Fruit fly (Drosophila melanogaster): ENCODE data around the gene kl-3.
"Not testable (repeated sequence)": the region's sequence is repeated elsewhere in the genome, so short reads cannot be mapped to it uniquely, and the experiment has no call there.

The kl-3 gene

DNA sequence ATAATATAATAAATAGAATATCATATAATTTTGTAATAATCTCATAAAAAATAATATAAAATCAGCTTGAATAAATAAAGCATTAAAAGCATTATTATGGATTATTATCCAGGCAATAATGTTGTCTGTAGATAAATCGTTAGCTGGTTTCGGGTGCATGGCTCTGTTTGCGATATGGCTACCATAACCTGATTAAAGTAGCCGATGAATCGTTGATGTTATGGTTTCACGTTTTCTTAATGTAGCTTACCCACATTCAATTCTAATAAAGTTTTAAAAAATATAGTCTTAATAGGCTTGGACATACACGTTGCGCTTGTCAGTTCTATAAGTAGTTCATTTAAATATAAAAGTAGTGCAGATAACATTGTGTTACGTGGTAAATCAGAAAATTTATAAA lies at the start of gene kl-3:
Gene kl-3 (plus strand): TSS at position 301 of the 400 bp plus-strand sequence.
- not testable (repeated sequence) for TF ChIP-seq usp (GFP tag; optimal IDR thresholded peaks at IDR 0.05); Dll (optimal IDR thresholded peaks at IDR 0.05); pan (optimal IDR thresholded peaks at IDR 0.05)

DNA sequence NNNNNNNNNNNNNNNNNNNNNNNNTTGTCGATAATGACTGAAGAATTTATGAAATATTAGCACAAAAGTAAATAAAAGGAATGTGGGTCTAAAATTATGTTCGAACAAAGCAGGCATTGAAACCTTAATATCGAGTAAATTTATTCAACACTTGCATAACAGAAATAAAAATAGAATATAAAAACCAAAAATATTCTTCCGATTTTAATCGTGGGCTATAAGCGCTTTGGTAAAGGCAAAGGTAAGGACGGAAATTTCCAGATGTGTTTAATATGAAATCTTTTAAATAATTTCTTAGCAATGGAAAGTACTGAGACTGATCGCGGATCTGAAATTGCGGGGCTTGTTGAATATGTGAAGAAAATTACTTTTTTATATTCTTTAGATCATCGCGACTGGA lies 236.6 kb downstream of the kl-3 start, which contains the start of gene kl-2:
Gene kl-2 (plus strand): TSS at position 301 of the 400 bp plus-strand sequence.
- no peak for TF ChIP-seq EcR (GFP tag; optimal IDR thresholded peaks at IDR 0.05)
- TF ChIP-seq psq (optimal IDR thresholded peaks at IDR 0.05) = no peak
- no peak for TF ChIP-seq Dll (optimal IDR thresholded peaks at IDR 0.05)
- TF ChIP-seq CG8478 (optimal IDR thresholded peaks at IDR 0.05) = no peak
- TF ChIP-seq usp (GFP tag; optimal IDR thresholded peaks at IDR 0.05) = no peak

Measured in whole organism.